Worm (Caenorhabditis elegans) whole organism, L4/young adult: ENCODE measurements around the gene C33D9.10.

ENCODE experiments used
- W03F9.2 ChIP-seq: fragments of 150-350 bp; optimal IDR thresholded peaks from 2 replicates; lab custom pipeline; 2014; ENCODE audit warnings: missing biosample characterization, missing genetic modification characterization
- dao-5 ChIP-seq: sonication (generic microtip); optimal IDR thresholded peaks from 2 replicates; lab custom pipeline; 2016; ENCODE audit warnings: missing genotype, missing genetic modification characterization, moderate library complexity, missing compliant biosample characterization
- him-1 ChIP-seq: sonication (generic microtip); optimal IDR thresholded peaks from 2 replicates; lab custom pipeline; 2016; ENCODE audit warnings: missing genotype, missing genetic modification reagents, missing genetic modification characterization, missing compliant biosample characterization

DNA sequence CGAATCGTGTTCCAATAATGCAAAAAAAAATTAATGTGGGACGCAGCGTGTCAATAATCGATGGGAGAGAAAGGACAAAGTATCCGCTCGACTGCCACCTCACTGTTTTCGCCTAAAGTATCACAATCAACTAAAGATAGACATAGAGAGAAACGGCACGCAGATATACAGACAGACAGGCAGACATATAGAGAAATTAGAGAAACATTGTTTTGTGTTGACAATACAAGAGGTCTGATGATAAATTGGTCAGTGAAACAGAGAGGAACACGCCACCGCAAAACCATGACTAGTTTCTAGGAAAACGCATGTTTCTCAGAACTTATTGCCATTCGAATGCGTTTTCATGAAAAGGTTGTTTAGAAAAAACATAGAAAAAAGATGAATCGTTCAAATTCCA is 42.6 kb upstream of the C33D9.10 start, which contains the start of gene T28C6.8:
- TF ChIP-seq him-1: no peak
- no peak for TF ChIP-seq W03F9.2 (tag; lab: Kevin White, UChicago)
- no peak for TF ChIP-seq dao-5 (tag; lab: Kevin White, UChicago)
